Worm (Caenorhabditis elegans): ENCODE data around the gene slc-36.5.

- no peak for TF ChIP-seq ceh-13 (GFP tag; optimal IDR thresholded peaks at IDR 0.05)
- TF ChIP-seq tra-4 (tag; optimal IDR thresholded peaks at IDR 0.05): no peak
- TF ChIP-seq pes-1 (GFP tag; IDR thresholded peaks at IDR 0.05): no peak
- TF ChIP-seq ama-1 (optimal IDR thresholded peaks at IDR 0.05): no peak
- no peak for TF ChIP-seq sea-1 (GFP tag; conservative IDR thresholded peaks at IDR 0.05)
- no peak for TF ChIP-seq hmbx-1 (tag; optimal IDR thresholded peaks at IDR 0.05)
- TF ChIP-seq ets-7 (tag; optimal IDR thresholded peaks at IDR 0.05): no peak
- TF ChIP-seq ceh-36 (tag; optimal IDR thresholded peaks at IDR 0.05): no peak
- TF ChIP-seq hmg-4 (GFP tag; optimal IDR thresholded peaks at IDR 0.05): no peak
- no peak for TF ChIP-seq flt-1 (GFP tag; IDR thresholded peaks at IDR 0.05)
- no peak for TF ChIP-seq hnd-1 (tag; optimal IDR thresholded peaks at IDR 0.05)
- TF ChIP-seq tbx-37 (GFP tag; conservative IDR thresholded peaks at IDR 0.05): no peak
- TF ChIP-seq aly-1 (tag; optimal IDR thresholded peaks at IDR 0.05): no peak
- TF ChIP-seq tbx-11 (GFP tag; IDR thresholded peaks at IDR 0.05): no peak
These were observed 53.6 kb downstream of the slc-36.5 start for ce11 chrII:6823233-6823632.
